Worm (Caenorhabditis elegans): Measurements from ENCODE around the gene atg-7.

The atg-7 gene

ce11 chrIV:11049806-11050205 is 31.0 kb downstream of the atg-7 start, which contains the start of gene F36H1.3:
Gene F36H1.3 (plus strand): TSS chrIV:11050128.
- TF ChIP-seq F49E8.2 (tag; optimal IDR thresholded peaks at IDR 0.05; ENCODE audit: borderline replicate concordance): no peak
- peak in 1 of 2 experiments; percentile 92 for TF ChIP-seq unc-62 (GFP tag; optimal IDR thresholded peaks at IDR 0.05 in 1 of 2)
- no peak for TF ChIP-seq unc-62 (tag; optimal IDR thresholded peaks at IDR 0.05)
- no peak for TF ChIP-seq sdz-12 (GFP tag; optimal IDR thresholded peaks at IDR 0.05)
- TF ChIP-seq lir-3 (tag; optimal IDR thresholded peaks at IDR 0.05): no peak
- TF ChIP-seq nhr-42 (GFP tag; IDR thresholded peaks at IDR 0.05): no peak
- TF ChIP-seq aha-1 (tag): peak; percentile 39

- TF ChIP-seq skn-1 (tag; optimal IDR thresholded peaks at IDR 0.05) (no peak), php-3 (GFP tag; IDR thresholded peaks at IDR 0.05) (no peak), lin-39 (tag; optimal IDR thresholded peaks at IDR 0.05) (no peak), ceh-20 (GFP tag; IDR thresholded peaks at IDR 0.05) (no peak), pqm-1 (tag; optimal IDR thresholded peaks at IDR 0.05) (no peak), snpc-4 (tag; optimal IDR thresholded peaks at IDR 0.05) (no peak), lin-13 (GFP tag; optimal IDR thresholded peaks at IDR 0.05) (no peak), nhr-6 (tag; optimal IDR thresholded peaks at IDR 0.05) (no peak), lin-1 (GFP tag; IDR thresholded peaks at IDR 0.05) (no peak), R02D3.7 (tag; optimal IDR thresholded peaks at IDR 0.05) (no peak), nhr-102 (tag; optimal IDR thresholded peaks at IDR 0.05) (no peak), dmd-9 (GFP tag; IDR thresholded peaks at IDR 0.05) (no peak), tag-97 (GFP tag; IDR thresholded peaks at IDR 0.05) (no peak), ztf-11 (tag; optimal IDR thresholded peaks at IDR 0.05) (no peak)
Observed at ce11 chrIV:11048871-11049270, 32.0 kb downstream of the atg-7 start, which contains the start of gene F36H1.11. Gene F36H1.11 (plus strand): TSS chrIV:11049171.

- TF ChIP-seq unc-62 (GFP tag; optimal IDR thresholded peaks at IDR 0.05 in 1 of 2) (peak in 1 of 2 experiments; percentile 96), unc-62 (tag; optimal IDR thresholded peaks at IDR 0.05) (no peak), nhr-111 (GFP tag; optimal IDR thresholded peaks at IDR 0.05) (no peak)
Observed at ce11 chrIV:11044377-11044776, 36.5 kb downstream of the atg-7 start.

- no peak for TF ChIP-seq daf-19 (GFP tag; conservative IDR thresholded peaks at IDR 0.05)
- TF ChIP-seq R02D3.7 (tag; optimal IDR thresholded peaks at IDR 0.05): no peak
- TF ChIP-seq hif-1 (tag; optimal IDR thresholded peaks at IDR 0.05): no peak
- no peak for TF ChIP-seq jun-1 (tag; optimal IDR thresholded peaks at IDR 0.05)
- TF ChIP-seq F49E8.2 (tag; optimal IDR thresholded peaks at IDR 0.05; ENCODE audit: borderline replicate concordance): no peak
- no peak for TF ChIP-seq ceh-62 (tag; optimal IDR thresholded peaks at IDR 0.05)
- no peak for TF ChIP-seq tag-97 (GFP tag; IDR thresholded peaks at IDR 0.05)
- no peak for TF ChIP-seq ceh-82 (tag; optimal IDR thresholded peaks at IDR 0.05)
- TF ChIP-seq unc-130 (GFP tag; optimal IDR thresholded peaks at IDR 0.05): no peak
- TF ChIP-seq hlh-11 (tag; optimal IDR thresholded peaks at IDR 0.05): no peak
- TF ChIP-seq ctbp-1 (GFP tag; IDR thresholded peaks at IDR 0.05): 0 out of 2 replicates have a peak, but pooled peaks have one; percentile 27
- no peak for TF ChIP-seq zip-2 (tag; optimal IDR thresholded peaks at IDR 0.05)
- TF ChIP-seq mes-2 (tag; optimal IDR thresholded peaks at IDR 0.05; ENCODE audit: poor library complexity, severe bottlenecking): peak; percentile 6
- TF ChIP-seq ZK546.5 (tag; optimal IDR thresholded peaks at IDR 0.05): no peak
- TF ChIP-seq daf-8 (GFP tag; IDR thresholded peaks at IDR 0.05): no peak
- TF ChIP-seq aha-1 (tag): peak; percentile 13
- TF ChIP-seq lin-39 (tag; optimal IDR thresholded peaks at IDR 0.05): no peak
- TF ChIP-seq Y5F2A.4 (GFP tag; optimal IDR thresholded peaks at IDR 0.05): no peak
- no peak for TF ChIP-seq nhr-237 (tag; optimal IDR thresholded peaks at IDR 0.05)
- 0 out of 2 replicates have a peak, but pooled peaks have one; percentile 9 for TF ChIP-seq hmg-1.1 (GFP tag; IDR thresholded peaks at IDR 0.05)
- no peak for TF ChIP-seq ceh-44 (GFP tag; IDR thresholded peaks at IDR 0.05)
- no peak for TF ChIP-seq lin-13 (GFP tag; optimal IDR thresholded peaks at IDR 0.05)
- TF ChIP-seq mdt-29 (GFP tag; IDR thresholded peaks at IDR 0.05): no peak
- no peak for TF ChIP-seq arid-1 (GFP tag; conservative IDR thresholded peaks at IDR 0.05)
- TF ChIP-seq dmd-8 (GFP tag; IDR thresholded peaks at IDR 0.05): no peak
Observed at ce11 chrIV:11038665-11039064, 42.2 kb downstream of the atg-7 start.

Data from whole organism, L4 larva.